Worm (Caenorhabditis elegans) whole organism, young adult: ENCODE results near the gene F26F4.12.

Experiments used
- C17E4.6 ChIP-seq: fragments of 200-800 bp; sonication (Bioruptor generic); IDR thresholded peaks from 2 replicates; pipeline ENCODE4 v1.3.6; 2022; ENCODE audit warnings: missing genetic modification reagents, missing genetic modification characterization, missing compliant biosample characterization
- D2030.7 ChIP-seq: fragments of 200-800 bp; sonication (Bioruptor generic); IDR thresholded peaks from 2 replicates; pipeline ENCODE4 v1.3.6; 2022; ENCODE audit warnings: missing genetic modification reagents, missing genetic modification characterization, missing compliant biosample characterization
- F10E7.11 ChIP-seq: sonication (generic microtip); optimal IDR thresholded peaks from 2 replicates; lab custom pipeline; 2017; ENCODE audit warnings: mild to moderate bottlenecking, missing genetic modification characterization, moderate library complexity, missing compliant biosample characterization
- F22D6.2 ChIP-seq: sonication (generic microtip); optimal IDR thresholded peaks from 2 replicates; lab custom pipeline; 2016; ENCODE audit warnings: mild to moderate bottlenecking, missing genetic modification characterization, missing compliant biosample characterization
- F37B4.10 ChIP-seq: fragments of 200-800 bp; sonication (Bioruptor generic); IDR thresholded peaks from 2 replicates; pipeline ENCODE4 v1.3.6; 2022; ENCODE audit warnings: missing genetic modification characterization, missing compliant biosample characterization
- F57A8.1 ChIP-seq: fragments of 200-800 bp; sonication (Bioruptor generic); optimal IDR thresholded peaks from 2 replicates; lab custom pipeline; 2018; ENCODE audit warnings: mild to moderate bottlenecking, missing genetic modification characterization, moderate library complexity, missing compliant biosample characterization
- F57C9.4 ChIP-seq: sonication (generic microtip); optimal IDR thresholded peaks from 2 replicates; lab custom pipeline; 2017; ENCODE audit warnings: mild to moderate bottlenecking, missing genetic modification characterization, missing compliant biosample characterization
- T07F8.4 ChIP-seq: sonication (generic microtip); optimal IDR thresholded peaks from 2 replicates; lab custom pipeline; 2016; ENCODE audit warnings: mild to moderate bottlenecking, missing genetic modification characterization, moderate library complexity, missing compliant biosample characterization
- Y53F4B.3 ChIP-seq: fragments of 200-800 bp; sonication (Bioruptor generic); IDR thresholded peaks from 2 replicates; pipeline ENCODE4 v1.3.6; 2022; ENCODE audit warnings: missing genetic modification reagents, missing genetic modification characterization, missing compliant biosample characterization
- Y53G8AR.9 ChIP-seq: fragments of 200-800 bp; sonication (Bioruptor generic); conservative IDR thresholded peaks from 2 replicates; pipeline ENCODE4 v1.3.6; 2022; ENCODE audit warnings: missing genetic modification reagents, missing genetic modification characterization, missing compliant biosample characterization
- Y67H2A.10 ChIP-seq: fragments of 200-800 bp; sonication (Bioruptor generic); conservative IDR thresholded peaks from 2 replicates; pipeline ENCODE4 v1.3.6; 2022; ENCODE audit warnings: missing genetic modification reagents, missing genetic modification characterization, missing compliant biosample characterization
- Y95B8A.8 ChIP-seq: fragments of 200-800 bp; sonication (Bioruptor generic); IDR thresholded peaks from 2 replicates; pipeline ENCODE4 v1.3.6; 2022; ENCODE audit warnings: missing genetic modification reagents, missing genetic modification characterization, missing compliant biosample characterization
- attf-3 ChIP-seq: fragments of 200-800 bp; sonication (Bioruptor generic); conservative IDR thresholded peaks from 2 replicates; pipeline ENCODE4 v1.3.6; 2022; ENCODE audit warnings: missing genetic modification reagents, missing genetic modification characterization, missing compliant biosample characterization
- bed-2 ChIP-seq: fragments of 200-800 bp; sonication (Bioruptor generic); IDR thresholded peaks from 2 replicates; pipeline ENCODE4 v1.3.6; 2022; ENCODE audit warnings: missing genetic modification reagents, missing genetic modification characterization, missing compliant biosample characterization
- cebp-2 ChIP-seq: fragments of 200-800 bp; sonication (Bioruptor generic); IDR thresholded peaks from 2 replicates; pipeline ENCODE4 v1.3.6; 2022; ENCODE audit warnings: missing genetic modification characterization, missing compliant biosample characterization
- ceh-40 ChIP-seq: fragments of 200-800 bp; sonication (Bioruptor generic); IDR thresholded peaks from 2 replicates; pipeline ENCODE4 v1.3.6; 2022; ENCODE audit warnings: missing genetic modification characterization, missing compliant biosample characterization
- ceh-58 ChIP-seq: fragments of 200-800 bp; sonication (Bioruptor generic); IDR thresholded peaks from 2 replicates; pipeline ENCODE4 v1.3.6; 2022; ENCODE audit warnings: missing genetic modification characterization, missing compliant biosample characterization
- efl-1 ChIP-seq: fragments of 150-350 bp; optimal IDR thresholded peaks from 2 replicates; lab custom pipeline; 2014; ENCODE audit warnings: missing biosample characterization, missing genetic modification reagents, missing genetic modification characterization
- egl-18 ChIP-seq: fragments of 200-800 bp; sonication (Bioruptor generic); IDR thresholded peaks from 2 replicates; pipeline ENCODE4 v1.3.6; 2022; ENCODE audit warnings: missing genetic modification reagents, missing genetic modification characterization, missing compliant biosample characterization
- egl-44 ChIP-seq: fragments of 200-800 bp; sonication (Bioruptor generic); IDR thresholded peaks from 2 replicates; pipeline ENCODE4 v1.3.6; 2022; ENCODE audit warnings: missing genetic modification reagents, missing genetic modification characterization, missing compliant biosample characterization
- egrh-3 ChIP-seq: fragments of 200-800 bp; sonication (Bioruptor generic); IDR thresholded peaks from 2 replicates; pipeline ENCODE4 v1.3.6; 2022; ENCODE audit warnings: missing genetic modification reagents, missing genetic modification characterization, missing compliant biosample characterization
- ekl-4 ChIP-seq: fragments of 200-800 bp; sonication (Bioruptor generic); IDR thresholded peaks from 2 replicates; pipeline ENCODE4 v1.3.6; 2022; ENCODE audit warnings: missing genetic modification reagents, missing genetic modification characterization, missing compliant biosample characterization
- fkh-3 ChIP-seq: sonication (generic microtip); optimal IDR thresholded peaks from 2 replicates; lab custom pipeline; 2016; ENCODE audit warnings: mild to moderate bottlenecking, missing genetic modification characterization, missing compliant biosample characterization
- hlh-12 ChIP-seq: sonication (generic microtip); optimal IDR thresholded peaks from 2 replicates; lab custom pipeline; 2016; ENCODE audit warnings: missing genetic modification characterization, missing compliant biosample characterization
- hsf-1 ChIP-seq: fragments of 200-800 bp; sonication (Bioruptor generic); IDR thresholded peaks from 2 replicates; pipeline ENCODE4 v1.3.6; 2022; ENCODE audit warnings: missing genetic modification reagents, missing genetic modification characterization, missing compliant biosample characterization
- lag-1 ChIP-seq: fragments of 200-800 bp; sonication (Bioruptor generic); IDR thresholded peaks from 2 replicates; pipeline ENCODE4 v1.3.6; 2022; ENCODE audit warnings: missing genetic modification reagents, missing genetic modification characterization, missing compliant biosample characterization
- let-607 ChIP-seq, 2 experiments: fragments of 200-800 bp in 1 of 2; sonication (Bioruptor generic) in 1 of 2; sonication (generic microtip) in 1 of 2; optimal IDR thresholded peaks; 2 replicates each; lab custom pipeline; 2016 to 2018; ENCODE audit warnings: mild to moderate bottlenecking in 2 of 2, missing compliant biosample characterization in 2 of 2, missing genetic modification characterization in 2 of 2, moderate library complexity in 2 of 2, missing genotype in 1 of 2
- lin-26 ChIP-seq: fragments of 200-800 bp; sonication (Bioruptor generic); IDR thresholded peaks from 2 replicates; pipeline ENCODE4 v1.3.6; 2022; ENCODE audit warnings: missing genetic modification reagents, missing genetic modification characterization, missing compliant biosample characterization
- lir-1 ChIP-seq: fragments of 200-800 bp; sonication (Bioruptor generic); conservative IDR thresholded peaks from 2 replicates; pipeline ENCODE4 v1.3.6; 2022; ENCODE audit warnings: missing genetic modification reagents, missing genetic modification characterization, missing compliant biosample characterization
- lsl-1 ChIP-seq: fragments of 200-800 bp; sonication (Bioruptor generic); optimal IDR thresholded peaks from 2 replicates; lab custom pipeline; 2018; ENCODE audit warnings: mild to moderate bottlenecking, missing genetic modification characterization, moderate library complexity, missing compliant biosample characterization
- lsy-27 ChIP-seq: sonication (generic microtip); optimal IDR thresholded peaks from 2 replicates; lab custom pipeline; 2017; ENCODE audit warnings: missing genetic modification characterization, mild to moderate bottlenecking, missing compliant biosample characterization, antibody characterized with exemption, missing genotype, borderline replicate concordance; ENCODE audit not compliant: insufficient read depth
- madf-10 ChIP-seq: sonication (generic microtip); optimal IDR thresholded peaks from 2 replicates; lab custom pipeline; 2016; ENCODE audit warnings: mild to moderate bottlenecking, missing genetic modification characterization, missing compliant biosample characterization
- madf-3 ChIP-seq: fragments of 200-800 bp; sonication (Bioruptor generic); IDR thresholded peaks from 2 replicates; pipeline ENCODE4 v1.3.6; 2022; ENCODE audit warnings: missing genetic modification reagents, missing genetic modification characterization, missing compliant biosample characterization
- nfyb-1 ChIP-seq: fragments of 200-800 bp; sonication (Bioruptor generic); IDR thresholded peaks from 2 replicates; pipeline ENCODE4 v1.3.6; 2022; ENCODE audit warnings: missing genetic modification reagents, missing genetic modification characterization, missing compliant biosample characterization
- nhr-120 ChIP-seq: fragments of 200-800 bp; sonication (Bioruptor generic); IDR thresholded peaks from 2 replicates; pipeline ENCODE4 v1.3.6; 2022; ENCODE audit warnings: missing genetic modification characterization, missing compliant biosample characterization
- nhr-179 ChIP-seq: sonication (generic microtip); optimal IDR thresholded peaks from 2 replicates; lab custom pipeline; 2016; ENCODE audit warnings: mild to moderate bottlenecking, missing genetic modification characterization, missing compliant biosample characterization
- pha-4 ChIP-seq: fragments of 150-350 bp; sonication (generic microtip); optimal IDR thresholded peaks from 2 replicates; lab custom pipeline; 2014; ENCODE audit warnings: missing biosample characterization, missing genetic modification reagents, missing genetic modification characterization
- rcor-1 ChIP-seq: fragments of 200-800 bp; sonication (Bioruptor generic); IDR thresholded peaks from 2 replicates; pipeline ENCODE4 v1.3.6; 2022; ENCODE audit warnings: missing genetic modification reagents, missing genetic modification characterization, missing compliant biosample characterization
- rpc-1 ChIP-seq, 2 experiments: fragments of 150-350 bp in 1 of 2; sonication (generic microtip) in 1 of 2; optimal IDR thresholded peaks; 2 replicates each; lab custom pipeline; 2014 to 2018; ENCODE audit warnings: missing biosample characterization in 1 of 2, missing genetic modification characterization in 1 of 2, missing genetic modification reagents in 1 of 2, missing genotype in 1 of 2
- sea-2 ChIP-seq: fragments of 200-800 bp; sonication (Bioruptor generic); IDR thresholded peaks from 2 replicates; pipeline ENCODE4 v1.3.6; 2022; ENCODE audit warnings: missing genetic modification characterization, missing compliant biosample characterization
- snpc-1.1 ChIP-seq: sonication (generic microtip); optimal IDR thresholded peaks from 2 replicates; lab custom pipeline; 2017; ENCODE audit warnings: missing genetic modification characterization, mild to moderate bottlenecking, missing compliant biosample characterization, antibody characterized with exemption, moderate library complexity, missing genotype, missing genetic modification reagents; ENCODE audit not compliant: insufficient read depth
- somi-1 ChIP-seq: fragments of 200-800 bp; sonication (Bioruptor generic); optimal IDR thresholded peaks from 2 replicates; lab custom pipeline; 2018; ENCODE audit warnings: mild to moderate bottlenecking, missing genetic modification characterization, missing compliant biosample characterization
- tbp1 ChIP-seq: fragments of 200-800 bp; sonication (Bioruptor generic); optimal IDR thresholded peaks from 2 replicates; lab custom pipeline; 2018; ENCODE audit warnings: mild to moderate bottlenecking, missing genetic modification characterization, missing compliant biosample characterization
- tlf-1 ChIP-seq: fragments of 200-800 bp; sonication (Bioruptor generic); optimal IDR thresholded peaks from 2 replicates; lab custom pipeline; 2018; ENCODE audit warnings: mild to moderate bottlenecking, missing genetic modification characterization, missing compliant biosample characterization
- zfh-2 ChIP-seq: fragments of 200-800 bp; sonication (Bioruptor generic); conservative IDR thresholded peaks from 2 replicates; pipeline ENCODE4 v1.3.6; 2022; ENCODE audit warnings: missing genetic modification reagents, missing genetic modification characterization, missing compliant biosample characterization
- zim-3 ChIP-seq: sonication (generic microtip); optimal IDR thresholded peaks from 2 replicates; lab custom pipeline; 2017; ENCODE audit warnings: mild to moderate bottlenecking, missing genetic modification characterization, moderate library complexity, missing compliant biosample characterization
- ztf-22 ChIP-seq: fragments of 200-800 bp; sonication (Bioruptor generic); optimal IDR thresholded peaks from 2 replicates; lab custom pipeline; 2018; ENCODE audit warnings: mild to moderate bottlenecking, missing genetic modification characterization, moderate library complexity, missing compliant biosample characterization
- ztf-26 ChIP-seq: sonication (generic microtip); optimal IDR thresholded peaks from 2 replicates; lab custom pipeline; 2017; ENCODE audit warnings: missing genetic modification characterization, missing compliant biosample characterization
- ztf-3 ChIP-seq: fragments of 200-800 bp; sonication (Bioruptor generic); optimal IDR thresholded peaks from 2 replicates; lab custom pipeline; 2018; ENCODE audit warnings: mild to moderate bottlenecking, missing genetic modification characterization, missing compliant biosample characterization

F26F4.12 gene

DNA sequence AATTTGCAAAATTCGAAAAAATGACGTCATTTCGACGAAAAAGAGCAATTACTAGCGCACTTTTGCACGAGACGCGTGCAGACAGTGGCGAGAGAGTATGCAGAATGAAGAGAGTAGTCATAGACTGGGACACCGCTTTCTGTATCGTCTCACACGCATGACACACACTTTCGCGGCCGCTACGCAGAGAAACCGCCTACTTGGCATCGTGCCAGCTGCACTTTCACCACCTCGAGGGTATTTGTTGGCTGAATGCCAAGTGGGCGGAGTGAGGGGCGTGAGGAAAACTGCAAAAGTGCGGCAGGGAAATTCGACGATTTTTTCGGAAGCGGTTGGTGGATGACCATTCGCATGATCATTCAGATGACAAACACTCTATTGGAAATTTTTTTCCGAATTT is 10.1 kb downstream of the F26F4.12 start (continued):
- TF ChIP-seq cebp-2 (GFP tag; lab: Robert Waterston, UW), result no peak
- TF ChIP-seq ekl-4, result peak; percentile 98
- TF ChIP-seq C17E4.6 (GFP tag; lab: Robert Waterston, UW), result peak; percentile 87
- peak; percentile 96 for TF ChIP-seq rcor-1 (GFP tag; lab: Robert Waterston, UW)
- TF ChIP-seq somi-1 (GFP tag; lab: Kevin White, UChicago), result peak; percentile 100
- no peak for TF ChIP-seq Y53F4B.3
- peak; percentile 98 for TF ChIP-seq egl-44 (GFP tag; lab: Robert Waterston, UW)
- peak; percentile 98 for TF ChIP-seq ztf-3 (GFP tag; lab: Kevin White, UChicago)
- peak; percentile 64 for TF ChIP-seq zim-3 (tag; lab: Kevin White, UChicago)
- TF ChIP-seq madf-10 (tag; lab: Kevin White, UChicago), result peak; percentile 95
- peak; percentile 94 to 95 for TF ChIP-seq let-607 (tag; optimal IDR thresholded peaks at IDR 0.05; lab: Kevin White, UChicago)
- TF ChIP-seq nhr-179 (tag; lab: Kevin White, UChicago), result no peak
- no peak for TF ChIP-seq rpc-1 (optimal IDR thresholded peaks at IDR 0.05; lab: Kevin White, UChicago)
- no peak for TF ChIP-seq rpc-1 (tag; optimal IDR thresholded peaks at IDR 0.05; lab: Kevin White, UChicago)
- no peak for TF ChIP-seq lsy-27
- peak; percentile 22 for TF ChIP-seq F57A8.1 (GFP tag; lab: Kevin White, UChicago)
- TF ChIP-seq F37B4.10 (GFP tag; lab: Robert Waterston, UW), result peak; percentile 94
- TF ChIP-seq hsf-1 (GFP tag; lab: Robert Waterston, UW), result peak; percentile 75
- peak; percentile 80 for TF ChIP-seq F10E7.11 (tag; lab: Kevin White, UChicago)
- peak; percentile 89 for TF ChIP-seq Y67H2A.10
- no peak for TF ChIP-seq hlh-12
- no peak for TF ChIP-seq fkh-3 (tag; lab: Kevin White, UChicago)
- peak; percentile 100 for TF ChIP-seq zfh-2
- peak; percentile 66 for TF ChIP-seq efl-1 (GFP tag; lab: Kevin White, UChicago)
- TF ChIP-seq snpc-1.1, result no peak
- TF ChIP-seq T07F8.4 (tag; lab: Kevin White, UChicago), result peak; percentile 38
- peak; percentile 98 for TF ChIP-seq tlf-1
- no peak for TF ChIP-seq ceh-40 (GFP tag; lab: Robert Waterston, UW)
- peak; percentile 92 for TF ChIP-seq lin-26 (GFP tag; lab: Robert Waterston, UW)
- TF ChIP-seq ceh-58 (GFP tag; lab: Robert Waterston, UW), result peak; percentile 84; the same call in 1 of the 2 replicates
- TF ChIP-seq sea-2, result peak; percentile 97
- peak; percentile 70 for TF ChIP-seq egrh-3 (GFP tag; lab: Robert Waterston, UW)
- peak; percentile 93 for TF ChIP-seq F22D6.2 (tag; lab: Kevin White, UChicago)
- peak; percentile 96 for TF ChIP-seq Y53G8AR.9
- peak; percentile 95 for TF ChIP-seq madf-3 (GFP tag; lab: Robert Waterston, UW)
- TF ChIP-seq F57C9.4 (tag; lab: Kevin White, UChicago), result peak; percentile 58
- peak; percentile 77 for TF ChIP-seq tbp1
- peak; percentile 84 for TF ChIP-seq pha-4
- peak; percentile 49 for TF ChIP-seq lsl-1 (GFP tag; lab: Kevin White, UChicago)
- no peak for TF ChIP-seq nhr-120
- peak; percentile 96 for TF ChIP-seq lir-1 (GFP tag; lab: Robert Waterston, UW)
- peak; percentile 41 for TF ChIP-seq D2030.7
- peak; percentile 94 for TF ChIP-seq egl-18
- TF ChIP-seq Y95B8A.8 (GFP tag; lab: Robert Waterston, UW), result peak; percentile 96
- peak; percentile 76 for TF ChIP-seq attf-3
- TF ChIP-seq ztf-22 (GFP tag; lab: Kevin White, UChicago), result peak; percentile 99
- TF ChIP-seq bed-2 (GFP tag; lab: Robert Waterston, UW), result peak; percentile 86
- TF ChIP-seq lag-1, result peak; percentile 86; the same call in 1 of the 2 replicates
- peak; percentile 99 for TF ChIP-seq ztf-26 (tag; lab: Kevin White, UChicago)
- peak; percentile 99 for TF ChIP-seq nfyb-1 (GFP tag; lab: Robert Waterston, UW)
